Fruit fly (Drosophila melanogaster): ENCODE measurements around the gene REPTOR.

- TF ChIP-seq psq (optimal IDR thresholded peaks at IDR 0.05) (no peak), insv (optimal IDR thresholded peaks at IDR 0.05) (no peak), Myc (optimal IDR thresholded peaks at IDR 0.05) (no peak), h (optimal IDR thresholded peaks at IDR 0.05) (no peak)
Observed at dm6 chr3R:24530328-24530727, 52.3 kb downstream of the REPTOR start, which contains the start of the genes CG13623 and ana1.

Measured in Kc167 (cell line).